Fruit fly (Drosophila melanogaster) whole organism, embryonic: Measurements from ENCODE around the gene TwdlC.

Experiments
- B-H2 ChIP-seq: fragments of 200-800 bp; sonication (Bioruptor generic); optimal IDR thresholded peaks from 2 replicates; lab custom pipeline; 2018; ENCODE audit warnings: missing biosample characterization, mild to moderate bottlenecking, missing genetic modification characterization
- Blimp-1 ChIP-seq: fragments of 200-800 bp; sonication (Bioruptor generic); optimal IDR thresholded peaks from 3 replicates; lab custom pipeline; 2018; ENCODE audit warnings: missing biosample characterization, missing genetic modification characterization, mild to moderate bottlenecking, moderate library complexity, missing genetic modification reagents
- BtbVII ChIP-seq: fragments of 200-800 bp; sonication (Bioruptor generic); optimal IDR thresholded peaks from 3 replicates; lab custom pipeline; 2017; ENCODE audit warnings: missing biosample characterization, mild to moderate bottlenecking, missing genetic modification characterization
- Bteb2 ChIP-seq: fragments of 200-800 bp; sonication (Bioruptor generic); optimal IDR thresholded peaks from 2 replicates; lab custom pipeline; 2016; ENCODE audit warnings: missing biosample characterization, missing genetic modification characterization
- CG1024 ChIP-seq: fragments of 200-800 bp; sonication (Bioruptor generic); IDR thresholded peaks from 2 replicates; pipeline ENCODE4 v1.3.6; 2022; ENCODE audit warnings: missing biosample characterization, missing genetic modification characterization
- CG10366 ChIP-seq: fragments of 200-800 bp; sonication (Bioruptor generic); IDR thresholded peaks from 2 replicates; pipeline ENCODE4 v1.3.6; 2022; ENCODE audit warnings: missing biosample characterization, missing genetic modification characterization
- CG10959 ChIP-seq: fragments of 200-800 bp; sonication (Bioruptor generic); IDR thresholded peaks from 2 replicates; pipeline ENCODE4 v1.3.6; 2022; ENCODE audit warnings: missing biosample characterization, missing genetic modification characterization
- CG11247 ChIP-seq: fragments of 200-800 bp; sonication (Bioruptor generic); IDR thresholded peaks from 2 replicates; pipeline ENCODE4 v1.3.6; 2022; ENCODE audit warnings: missing biosample characterization, missing genetic modification characterization
- CG11398 ChIP-seq: fragments of 200-800 bp; sonication (Bioruptor generic); optimal IDR thresholded peaks from 2 replicates; lab custom pipeline; 2016; ENCODE audit warnings: missing biosample characterization, missing genetic modification characterization
- CG11695 ChIP-seq: fragments of 200-800 bp; sonication (Bioruptor generic); IDR thresholded peaks from 3 replicates; pipeline ENCODE4 v1.3.6; 2022; ENCODE audit warnings: missing biosample characterization, missing genetic modification characterization
- CG12071 ChIP-seq: fragments of 200-800 bp; sonication (Bioruptor generic); optimal IDR thresholded peaks from 3 replicates; lab custom pipeline; 2018; ENCODE audit warnings: missing biosample characterization, mild to moderate bottlenecking, missing genetic modification characterization
- CG12155 ChIP-seq: fragments of 200-800 bp; sonication (Bioruptor generic); optimal IDR thresholded peaks from 3 replicates; lab custom pipeline; 2016; ENCODE audit warnings: missing biosample characterization, missing genetic modification characterization
- CG1233 ChIP-seq: fragments of 200-800 bp; sonication (Bioruptor generic); optimal IDR thresholded peaks from 4 replicates; lab custom pipeline; 2018; ENCODE audit warnings: missing biosample characterization, mild to moderate bottlenecking, missing genetic modification characterization
- CG12659 ChIP-seq: fragments of 200-800 bp; sonication (Bioruptor generic); optimal IDR thresholded peaks from 3 replicates; lab custom pipeline; 2017; ENCODE audit warnings: mild to moderate bottlenecking, missing biosample characterization, missing genetic modification reagents, missing genetic modification characterization
- CG12744 ChIP-seq: fragments of 200-800 bp; sonication (Bioruptor generic); optimal IDR thresholded peaks from 2 replicates; lab custom pipeline; 2016; ENCODE audit warnings: missing biosample characterization, missing genetic modification characterization
- CG2712 ChIP-seq: fragments of 200-800 bp; optimal IDR thresholded peaks from 3 replicates; lab custom pipeline; 2019; ENCODE audit warnings: missing biosample characterization, mild to moderate bottlenecking, missing genetic modification characterization, moderate library complexity
- CG30403 ChIP-seq: fragments of 200-800 bp; sonication (Bioruptor generic); optimal IDR thresholded peaks from 3 replicates; lab custom pipeline; 2016; ENCODE audit warnings: missing biosample characterization, missing genetic modification characterization
- CG5953 ChIP-seq: fragments of 200-800 bp; sonication (Bioruptor generic); IDR thresholded peaks from 2 replicates; pipeline ENCODE4 v1.3.6; 2022; ENCODE audit warnings: missing biosample characterization, missing genetic modification characterization
- CG8290 ChIP-seq, 3 experiments: fragments of 200-800 bp; sonication (Bioruptor generic); optimal IDR thresholded peaks; 2 replicates each; lab custom pipeline; 2016 to 2019; ENCODE audit warnings: missing biosample characterization in 3 of 3, missing genetic modification characterization in 3 of 3, mild to moderate bottlenecking in 2 of 3, moderate library complexity in 1 of 3
- CG9817 ChIP-seq: fragments of 200-800 bp; sonication (Bioruptor generic); optimal IDR thresholded peaks from 2 replicates; lab custom pipeline; 2018; ENCODE audit warnings: missing biosample characterization, mild to moderate bottlenecking, missing genetic modification characterization, moderate library complexity
- CG9876 ChIP-seq: fragments of 200-800 bp; sonication (Bioruptor generic); optimal IDR thresholded peaks from 2 replicates; lab custom pipeline; 2016; ENCODE audit warnings: missing biosample characterization, missing genetic modification characterization
- CG9932 ChIP-seq: fragments of 200-800 bp; sonication (Bioruptor generic); IDR thresholded peaks from 2 replicates; pipeline ENCODE4 v1.3.6; 2022; ENCODE audit warnings: missing biosample characterization, missing genetic modification characterization
- CTCF ChIP-seq: fragments of 200-800 bp; sonication (Bioruptor generic); optimal IDR thresholded peaks from 2 replicates; lab custom pipeline; 2017; ENCODE audit warnings: missing biosample characterization, mild to moderate bottlenecking, missing genetic modification characterization, moderate library complexity
- Deaf1 ChIP-seq: fragments of 200-800 bp; optimal IDR thresholded peaks from 3 replicates; lab custom pipeline; 2019; ENCODE audit warnings: missing biosample characterization, mild to moderate bottlenecking, missing genetic modification characterization, moderate library complexity
- Doc2 ChIP-seq: fragments of 200-800 bp; sonication (Bioruptor generic); IDR thresholded peaks from 2 replicates; pipeline ENCODE4 v1.3.6; 2022; ENCODE audit warnings: missing biosample characterization, missing genetic modification characterization
- Doc3 ChIP-seq: fragments of 200-800 bp; sonication (Bioruptor generic); IDR thresholded peaks from 3 replicates; pipeline ENCODE4 v1.3.6; 2022; ENCODE audit warnings: missing biosample characterization, missing genetic modification characterization; ENCODE audit not compliant: partially characterized antibody
- Fer1 ChIP-seq: fragments of 200-800 bp; sonication (Bioruptor generic); optimal IDR thresholded peaks from 2 replicates; lab custom pipeline; 2017; ENCODE audit warnings: missing biosample characterization, mild to moderate bottlenecking, missing genetic modification characterization
- Hmr ChIP-seq: fragments of 200-800 bp; sonication (Bioruptor generic); optimal IDR thresholded peaks from 3 replicates; lab custom pipeline; 2017; ENCODE audit warnings: mild to moderate bottlenecking, missing biosample characterization, missing genetic modification reagents, missing genetic modification characterization
- Max ChIP-seq: fragments of 200-800 bp; sonication (Bioruptor generic); optimal IDR thresholded peaks from 2 replicates; lab custom pipeline; 2016; ENCODE audit warnings: missing biosample characterization, mild to moderate bottlenecking, missing genetic modification characterization
- Med ChIP-seq: fragments of 200-800 bp; sonication (Bioruptor generic); peaks from one replicate; lab custom pipeline; 2016; ENCODE audit warnings: missing biosample characterization, missing genetic modification characterization, mild to moderate bottlenecking, inconsistent platforms, moderate library complexity
- NFAT ChIP-seq: fragments of 200-800 bp; sonication (Bioruptor generic); IDR thresholded peaks from 2 replicates; pipeline ENCODE4 v1.3.6; 2022; ENCODE audit warnings: missing biosample characterization, missing genetic modification characterization
- Oaz ChIP-seq: fragments of 200-800 bp; sonication (Bioruptor generic); IDR thresholded peaks from 2 replicates; pipeline ENCODE4 v1.3.6; 2022; ENCODE audit warnings: missing biosample characterization, missing genetic modification characterization
- Six4 ChIP-seq: fragments of 200-800 bp; sonication (Bioruptor generic); optimal IDR thresholded peaks from 2 replicates; lab custom pipeline; 2016; ENCODE audit warnings: missing biosample characterization, missing genetic modification characterization
- ase ChIP-seq: fragments of 200-800 bp; sonication (Bioruptor generic); IDR thresholded peaks from 3 replicates; pipeline ENCODE4 v1.3.6; 2022; ENCODE audit warnings: missing biosample characterization, missing genetic modification characterization
- bowl ChIP-seq: fragments of 200-800 bp; sonication (Bioruptor generic); IDR thresholded peaks from 2 replicates; pipeline ENCODE4 v1.3.6; 2022; ENCODE audit warnings: missing biosample characterization, missing genetic modification characterization
- bsh ChIP-seq, 2 experiments: fragments of 200-800 bp; sonication (Bioruptor generic); optimal IDR thresholded peaks; 2 replicates each; lab custom pipeline; 2017 to 2018; ENCODE audit warnings: mild to moderate bottlenecking in 2 of 2, missing biosample characterization in 2 of 2, missing genetic modification characterization in 2 of 2, moderate library complexity in 1 of 2
- danr ChIP-seq: fragments of 200-800 bp; sonication (Bioruptor generic); IDR thresholded peaks from 2 replicates; pipeline ENCODE4 v1.3.6; 2022; ENCODE audit warnings: missing biosample characterization, missing genetic modification characterization
- esg ChIP-seq: fragments of 200-800 bp; sonication (Bioruptor generic); conservative IDR thresholded peaks from 2 replicates; pipeline ENCODE4 v1.3.6; 2022; ENCODE audit warnings: missing biosample characterization, missing genetic modification characterization
- fd96Cb ChIP-seq: fragments of 200-800 bp; sonication (Bioruptor generic); optimal IDR thresholded peaks from 2 replicates; lab custom pipeline; 2018; ENCODE audit warnings: missing biosample characterization, mild to moderate bottlenecking, missing genetic modification characterization, moderate library complexity
- ftz-f1 ChIP-seq: fragments of 200-800 bp; sonication (Bioruptor generic); optimal IDR thresholded peaks from 2 replicates; lab custom pipeline; 2016; ENCODE audit warnings: missing biosample characterization, missing genetic modification characterization
- grau ChIP-seq: fragments of 200-800 bp; optimal IDR thresholded peaks from 3 replicates; lab custom pipeline; 2019; ENCODE audit warnings: missing biosample characterization, mild to moderate bottlenecking, missing genetic modification characterization, moderate library complexity
- pb ChIP-seq: fragments of 200-800 bp; sonication (Bioruptor generic); optimal IDR thresholded peaks from 3 replicates; lab custom pipeline; 2016; ENCODE audit warnings: missing biosample characterization, missing genetic modification characterization
- prd ChIP-seq, 3 experiments: fragments of >200 bp in 2 of 3; fragments of 200-800 bp in 1 of 3; sonication (Bioruptor generic) in 1 of 3; optimal IDR thresholded peaks in 2 of 3; IDR thresholded peaks in 1 of 3; 2 replicates in 2 of 3; 3 replicates in 1 of 3; pipeline versions ENCODE4 v1.3.6 to Lab custom; 2017 to 2022; ENCODE audit warnings: missing biosample characterization in 1 of 3, missing genetic modification characterization in 1 of 3
- sna ChIP-seq: fragments of 200-800 bp; sonication (Bioruptor generic); IDR thresholded peaks from 2 replicates; pipeline ENCODE4 v1.3.6; 2022; ENCODE audit warnings: missing biosample characterization, missing genetic modification characterization; ENCODE audit not compliant: partially characterized antibody
- tll ChIP-seq, 2 experiments: fragments of 200-800 bp in 1 of 2; fragments of >200 bp in 1 of 2; sonication (Bioruptor generic) in 1 of 2; optimal IDR thresholded peaks; 2 replicates each; lab custom pipeline; 2017 to 2019; ENCODE audit warnings: missing biosample characterization in 2 of 2, missing genetic modification characterization in 2 of 2, mild to moderate bottlenecking in 1 of 2, moderate library complexity in 1 of 2
- yki ChIP-seq: fragments of >200 bp; optimal IDR thresholded peaks from 3 replicates; lab custom pipeline; 2018
- zf30C ChIP-seq: fragments of 200-800 bp; sonication (Bioruptor generic); optimal IDR thresholded peaks from 3 replicates; lab custom pipeline; 2018; ENCODE audit warnings: missing biosample characterization, mild to moderate bottlenecking, missing genetic modification characterization
- zfh2 ChIP-seq: fragments of 200-800 bp; sonication (Bioruptor generic); optimal IDR thresholded peaks from 2 replicates; lab custom pipeline; 2016; ENCODE audit warnings: missing biosample characterization, missing genetic modification characterization

TwdlC gene

DNA sequence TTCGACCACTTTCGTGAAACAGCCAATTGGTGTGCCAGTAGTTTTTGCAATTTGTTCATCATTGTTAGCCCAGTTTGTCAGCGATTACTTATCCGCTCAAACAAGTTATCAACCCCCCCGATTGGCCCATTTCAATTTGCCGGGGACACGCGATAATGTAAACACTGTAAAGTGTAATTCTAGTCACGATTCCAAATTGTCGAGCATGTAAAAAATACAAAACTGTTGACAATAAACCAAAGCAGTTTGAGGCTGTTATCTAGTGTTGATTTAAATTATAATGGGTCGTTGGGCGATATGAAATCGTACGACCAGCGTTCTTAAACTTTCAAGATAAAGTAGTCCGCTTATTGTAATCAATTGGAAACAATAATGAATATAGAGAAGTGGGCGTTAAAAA is 7.2 kb upstream of the TwdlC start (continued):
- TF ChIP-seq CG12155 = no peak
- no peak for TF ChIP-seq CG1233 (GFP tag; lab: Kevin White, UChicago)
- no peak for TF ChIP-seq CG11398 (GFP tag; lab: Kevin White, UChicago)
- no peak for TF ChIP-seq Six4 (GFP tag; lab: Kevin White, UChicago)
- no peak for TF ChIP-seq CG8290 (GFP tag; optimal IDR thresholded peaks at IDR 0.05; lab: Kevin White, UChicago)
- peak in 1 of 2 experiments; percentile 8 for TF ChIP-seq CG8290 (tag; optimal IDR thresholded peaks at IDR 0.05; lab: Kevin White, UChicago)
- TF ChIP-seq tll (GFP tag; optimal IDR thresholded peaks at IDR 0.05; lab: Kevin White, UChicago) = no peak
- no peak for TF ChIP-seq ase
- no peak for TF ChIP-seq Blimp-1 (GFP tag; lab: Kevin White, UChicago)
- TF ChIP-seq CTCF (GFP tag; lab: Kevin White, UChicago) = no peak
- peak; percentile 51 for TF ChIP-seq Med (GFP tag; lab: Kevin White, UChicago)
- TF ChIP-seq pb = no peak
- TF ChIP-seq danr (GFP tag; lab: Robert Waterston, UW) = no peak
- TF ChIP-seq yki = no peak
- TF ChIP-seq grau (tag; lab: Kevin White, UChicago) = no peak
- TF ChIP-seq CG9817 (tag; lab: Kevin White, UChicago) = no peak
- no peak for TF ChIP-seq CG12659 (GFP tag; lab: Kevin White, UChicago)
- TF ChIP-seq CG12071 (GFP tag; lab: Kevin White, UChicago) = peak; percentile 21
- TF ChIP-seq CG12744 (GFP tag; lab: Kevin White, UChicago) = no peak
- no peak for TF ChIP-seq zf30C (GFP tag; lab: Kevin White, UChicago)

DNA sequence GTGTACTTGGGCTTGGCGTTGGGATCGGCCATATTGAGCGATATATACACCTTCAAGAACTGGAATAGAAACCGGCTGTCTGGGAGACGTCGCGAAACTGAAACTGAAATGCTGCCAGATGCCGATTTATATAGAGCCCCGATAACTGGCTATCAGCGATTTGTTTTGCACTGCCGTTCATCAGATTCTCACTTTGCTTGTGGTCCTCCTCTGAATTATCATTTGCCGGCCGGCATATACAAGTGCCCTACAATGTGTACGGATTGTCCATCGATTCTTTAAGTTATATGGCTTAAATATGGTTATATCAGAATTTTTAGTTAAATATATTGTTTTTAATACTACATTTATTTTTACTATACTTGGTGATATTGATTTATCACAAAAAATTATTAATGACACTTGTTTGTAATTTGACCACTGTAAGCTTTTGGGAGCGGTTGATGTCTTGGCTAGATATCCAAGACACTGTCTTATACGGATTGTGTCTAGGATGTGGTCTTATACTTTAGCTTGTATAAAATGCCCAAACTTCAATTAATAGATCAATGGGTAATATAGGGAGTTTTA is 6.1 kb upstream of the TwdlC start, which contains the start of gene CG31075:
Gene CG31075 (minus strand): TSS at position 106 of the 570 bp plus-strand sequence.
- TF ChIP-seq Doc3 (GFP tag; lab: Robert Waterston, UW) = no peak
- TF ChIP-seq Max (GFP tag; lab: Kevin White, UChicago) = peak; percentile 54
- TF ChIP-seq CG10959 (GFP tag; lab: Robert Waterston, UW) = no peak
- no peak for TF ChIP-seq Bteb2
- TF ChIP-seq Fer1 (GFP tag; lab: Kevin White, UChicago) = peak; percentile 75
- peak; percentile 36 for TF ChIP-seq CG1233 (GFP tag; lab: Kevin White, UChicago)
- TF ChIP-seq fd96Cb (tag; lab: Kevin White, UChicago) = no peak
- peak; percentile 28 for TF ChIP-seq CG2712
- TF ChIP-seq Deaf1 (tag; lab: Kevin White, UChicago) = peak; percentile 29
- peak; percentile 37 for TF ChIP-seq B-H2 (GFP tag; lab: Kevin White, UChicago)
- TF ChIP-seq CG9817 (tag; lab: Kevin White, UChicago) = peak; percentile 48
- TF ChIP-seq prd (optimal IDR thresholded peaks at IDR 0.05; lab: Kevin White, UChicago) = no peak
- TF ChIP-seq prd (GFP tag; IDR thresholded peaks at IDR 0.05; lab: Robert Waterston, UW) = peak; percentile 26; the same call in 1 of the 3 replicates
- TF ChIP-seq Doc2 (GFP tag; lab: Robert Waterston, UW) = no peak
- peak; percentile 62 for TF ChIP-seq Oaz (GFP tag; lab: Robert Waterston, UW)
- peak in 1 of 2 experiments; percentile 21 for TF ChIP-seq bsh (GFP tag; optimal IDR thresholded peaks at IDR 0.05; lab: Kevin White, UChicago)
- peak; percentile 47; the same call in 1 of the 3 replicates for TF ChIP-seq CG11695 (GFP tag; lab: Robert Waterston, UW)
- TF ChIP-seq ftz-f1 (GFP tag; lab: Kevin White, UChicago) = no peak
- peak; percentile 65; the same call in 1 of the 2 replicates for TF ChIP-seq CG5953 (GFP tag; lab: Robert Waterston, UW)
- no peak for TF ChIP-seq CG8290 (GFP tag; optimal IDR thresholded peaks at IDR 0.05; lab: Kevin White, UChicago)
- peak in 1 of 2 experiments; percentile 32 for TF ChIP-seq CG8290 (tag; optimal IDR thresholded peaks at IDR 0.05; lab: Kevin White, UChicago)
- peak; percentile 86 for TF ChIP-seq CG9932 (GFP tag; lab: Robert Waterston, UW)
- TF ChIP-seq BtbVII = peak; percentile 36
- peak; percentile 29; the same call in 1 of the 2 replicates for TF ChIP-seq esg (GFP tag; lab: Robert Waterston, UW)
- TF ChIP-seq CG11247 (GFP tag; lab: Robert Waterston, UW) = peak; percentile 25; the same call in 1 of the 2 replicates
- peak; percentile 39; the same call in 1 of the 2 replicates for TF ChIP-seq NFAT
- TF ChIP-seq zfh2 (GFP tag; lab: Kevin White, UChicago) = peak; percentile 63
- TF ChIP-seq bowl (GFP tag; lab: Robert Waterston, UW) = no peak
- TF ChIP-seq CG30403 (GFP tag; lab: Kevin White, UChicago) = peak; percentile 63
- TF ChIP-seq sna (GFP tag; lab: Robert Waterston, UW) = no peak
- TF ChIP-seq CG9876 (GFP tag; lab: Kevin White, UChicago) = no peak
- TF ChIP-seq Hmr = peak; percentile 76
- TF ChIP-seq CG10366 (GFP tag; lab: Robert Waterston, UW) = peak; percentile 44
- peak; percentile 41; the same call in 1 of the 2 replicates for TF ChIP-seq CG1024
